Worm (Caenorhabditis elegans) whole organism, L1 larva: ENCODE data around the gene txt-6.

ENCODE experiments used
- C04F5.9 ChIP-seq: sonication (generic microtip); optimal IDR thresholded peaks from 2 replicates; lab custom pipeline; 2016; ENCODE audit warnings: missing genetic modification characterization, missing compliant biosample characterization
- F16B12.6 ChIP-seq: fragments of 150-350 bp; optimal IDR thresholded peaks from 2 replicates; lab custom pipeline; 2014; ENCODE audit warnings: missing biosample characterization, missing genetic modification characterization
- aha-1 ChIP-seq: fragments of 150-350 bp; optimal IDR thresholded peaks from 2 replicates; lab custom pipeline; 2014; ENCODE audit warnings: missing biosample characterization, missing genetic modification characterization
- aly-2 ChIP-seq: fragments of 150-350 bp; optimal IDR thresholded peaks from 2 replicates; lab custom pipeline; 2014; ENCODE audit warnings: missing biosample characterization, missing genetic modification characterization
- blmp-1 ChIP-seq: fragments of 150-350 bp; optimal IDR thresholded peaks from 2 replicates; lab custom pipeline; 2014; ENCODE audit warnings: missing biosample characterization, missing genetic modification characterization
- ceh-8 ChIP-seq: fragments of 200-800 bp; sonication (Bioruptor generic); optimal IDR thresholded peaks from 2 replicates; lab custom pipeline; 2018; ENCODE audit warnings: mild to moderate bottlenecking, missing genetic modification characterization, moderate library complexity, missing compliant biosample characterization
- ceh-82 ChIP-seq, 3 experiments: fragments of 150-350 bp in 1 of 3; sonication (generic microtip) in 2 of 3; optimal IDR thresholded peaks; 2 replicates each; lab custom pipeline; 2014 to 2017; ENCODE audit warnings: missing biosample characterization in 3 of 3, missing genetic modification characterization in 3 of 3
- ceh-88 ChIP-seq: fragments of 200-800 bp; sonication (Bioruptor generic); IDR thresholded peaks from 2 replicates; pipeline ENCODE4 v1.3.6; 2022; ENCODE audit warnings: missing genetic modification characterization, missing compliant biosample characterization
- ceh-90 ChIP-seq: sonication (generic microtip); optimal IDR thresholded peaks from 2 replicates; lab custom pipeline; 2016; ENCODE audit warnings: missing genetic modification characterization, missing compliant biosample characterization
- dpl-1 ChIP-seq, 3 experiments: fragments of 150-350 bp in 2 of 3; sonication (generic microtip) in 1 of 3; optimal IDR thresholded peaks; 2 replicates each; lab custom pipeline; 2014 to 2017; ENCODE audit warnings: missing biosample characterization in 3 of 3, missing genetic modification characterization in 3 of 3, missing genetic modification reagents in 3 of 3
- dsc-1 ChIP-seq: sonication (generic microtip); optimal IDR thresholded peaks from 2 replicates; lab custom pipeline; 2016; ENCODE audit warnings: mild to moderate bottlenecking, missing genetic modification characterization, missing compliant biosample characterization
- efl-1 ChIP-seq, 4 experiments: fragments of 150-350 bp; optimal IDR thresholded peaks in 3 of 4; peaks in 1 of 4; 1 replicate in 1 of 4; 2 replicates in 3 of 4; lab custom pipeline; 2014; ENCODE audit warnings: missing biosample characterization in 2 of 4, missing genetic modification characterization in 2 of 4, missing genetic modification reagents in 2 of 4
- egl-13 ChIP-seq: sonication (generic microtip); optimal IDR thresholded peaks from 2 replicates; lab custom pipeline; 2016; ENCODE audit warnings: missing genotype, missing genetic modification reagents, missing genetic modification characterization, missing compliant biosample characterization
- egl-27 ChIP-seq, 2 experiments: fragments of 150-350 bp in 1 of 2; sonication (generic microtip); optimal IDR thresholded peaks; 3 replicates each; lab custom pipeline; 2017 to 2018; ENCODE audit warnings: missing biosample characterization in 2 of 2, missing genetic modification characterization in 2 of 2, missing genetic modification reagents in 2 of 2
- elt-2 ChIP-seq: sonication (generic microtip); optimal IDR thresholded peaks from 2 replicates; lab custom pipeline; 2016; ENCODE audit warnings: missing genetic modification characterization, mild to moderate bottlenecking, inconsistent platforms, missing compliant biosample characterization, missing genetic modification reagents
- elt-3 ChIP-seq, 6 experiments: fragments of 150-350 bp in 1 of 6; sonication (generic microtip); optimal IDR thresholded peaks; 2 replicates each; lab custom pipeline; 2017 to 2018; ENCODE audit warnings: missing biosample characterization in 6 of 6, missing genetic modification characterization in 6 of 6, inconsistent platforms in 1 of 6
- ets-5 ChIP-seq: fragments of 200-800 bp; sonication (Bioruptor generic); IDR thresholded peaks from 2 replicates; pipeline ENCODE4 v1.3.6; 2022; ENCODE audit warnings: missing genetic modification characterization, missing compliant biosample characterization
- fkh-10 ChIP-seq: sonication (generic microtip); optimal IDR thresholded peaks from 2 replicates; lab custom pipeline; 2017; ENCODE audit warnings: missing biosample characterization, missing genetic modification reagents, missing genetic modification characterization
- fkh-8 ChIP-seq: sonication (generic microtip); optimal IDR thresholded peaks from 2 replicates; lab custom pipeline; 2016; ENCODE audit warnings: mild to moderate bottlenecking, missing genetic modification characterization, missing compliant biosample characterization
- hpl-2 ChIP-seq: fragments of 150-350 bp; optimal IDR thresholded peaks from 2 replicates; lab custom pipeline; 2014; ENCODE audit warnings: missing biosample characterization, missing genetic modification reagents, missing genetic modification characterization
- irx-1 ChIP-seq: sonication (generic microtip); optimal IDR thresholded peaks from 2 replicates; lab custom pipeline; 2016; ENCODE audit warnings: missing genetic modification characterization, missing compliant biosample characterization
- isw-1 ChIP-seq: fragments of 200-800 bp; sonication (Bioruptor generic); IDR thresholded peaks from 2 replicates; pipeline ENCODE4 v1.3.6; 2022; ENCODE audit warnings: missing genetic modification characterization, missing compliant biosample characterization
- jun-1 ChIP-seq: fragments of 150-350 bp; optimal IDR thresholded peaks from 2 replicates; lab custom pipeline; 2014; ENCODE audit warnings: missing biosample characterization, missing genetic modification reagents, missing genetic modification characterization
- lin-13 ChIP-seq: fragments of 150-350 bp; optimal IDR thresholded peaks from 2 replicates; lab custom pipeline; 2014; ENCODE audit warnings: missing biosample characterization, missing genetic modification reagents, missing genetic modification characterization
- lin-35 ChIP-seq, 2 experiments: fragments of 150-350 bp; optimal IDR thresholded peaks; 2 replicates each; lab custom pipeline; 2014; ENCODE audit warnings: missing biosample characterization in 2 of 2, missing genetic modification characterization in 2 of 2, missing genetic modification reagents in 2 of 2
- lin-39 ChIP-seq: fragments of 150-350 bp; optimal IDR thresholded peaks from 2 replicates; lab custom pipeline; 2014; ENCODE audit warnings: missing biosample characterization, missing genetic modification reagents, missing genetic modification characterization
- lsy-2 ChIP-seq, 2 experiments: fragments of 150-350 bp; optimal IDR thresholded peaks; 2 replicates each; lab custom pipeline; 2014; ENCODE audit warnings: missing biosample characterization in 2 of 2, missing genetic modification characterization in 2 of 2
- mdl-1 ChIP-seq, 2 experiments: fragments of 150-350 bp; optimal IDR thresholded peaks; 2 replicates each; lab custom pipeline; 2014 to 2017; ENCODE audit warnings: missing biosample characterization in 2 of 2, missing genetic modification characterization in 2 of 2, inconsistent platforms in 1 of 2
- nhr-11 ChIP-seq: fragments of 150-350 bp; optimal IDR thresholded peaks from 2 replicates; lab custom pipeline; 2014; ENCODE audit warnings: missing biosample characterization, missing genetic modification characterization
- nhr-12 ChIP-seq: sonication (generic microtip); optimal IDR thresholded peaks from 2 replicates; lab custom pipeline; 2017; ENCODE audit warnings: missing biosample characterization, missing genetic modification characterization
- nhr-19 ChIP-seq: fragments of 200-800 bp; sonication (Bioruptor generic); conservative IDR thresholded peaks from 2 replicates; pipeline ENCODE4 v1.3.6; 2022; ENCODE audit warnings: missing genetic modification characterization, missing compliant biosample characterization
- nhr-20 ChIP-seq: sonication (generic microtip); optimal IDR thresholded peaks from 2 replicates; lab custom pipeline; 2016; ENCODE audit warnings: mild to moderate bottlenecking, missing genetic modification characterization, missing compliant biosample characterization
- nhr-237 ChIP-seq: fragments of 150-350 bp; optimal IDR thresholded peaks from 2 replicates; lab custom pipeline; 2014; ENCODE audit warnings: missing biosample characterization, missing genetic modification characterization
- nhr-47 ChIP-seq: sonication (generic microtip); optimal IDR thresholded peaks from 2 replicates; lab custom pipeline; 2016; ENCODE audit warnings: mild to moderate bottlenecking, missing genetic modification characterization, moderate library complexity, missing compliant biosample characterization
- nhr-76 ChIP-seq: sonication (generic microtip); optimal IDR thresholded peaks from 2 replicates; lab custom pipeline; 2017; ENCODE audit warnings: missing biosample characterization, missing genetic modification characterization
- nhr-77 ChIP-seq: fragments of 150-350 bp; optimal IDR thresholded peaks from 2 replicates; lab custom pipeline; 2014; ENCODE audit warnings: missing biosample characterization, missing genetic modification characterization
- nhr-84 ChIP-seq: sonication (generic microtip); optimal IDR thresholded peaks from 2 replicates; lab custom pipeline; 2017; ENCODE audit warnings: missing biosample characterization, missing genetic modification characterization
- nhr-85 ChIP-seq: sonication (generic microtip); peaks from one replicate; lab custom pipeline; 2016; ENCODE audit warnings: missing genetic modification characterization, inconsistent platforms, missing compliant biosample characterization
- pax-3 ChIP-seq: fragments of 200-800 bp; sonication (Bioruptor generic); optimal IDR thresholded peaks from 2 replicates; lab custom pipeline; 2018; ENCODE audit warnings: mild to moderate bottlenecking, missing genetic modification characterization, moderate library complexity, missing compliant biosample characterization
- pqm-1 ChIP-seq: sonication (generic microtip); optimal IDR thresholded peaks from 3 replicates; lab custom pipeline; 2017; ENCODE audit warnings: missing biosample characterization, missing genetic modification characterization
- snu-23 ChIP-seq: sonication (generic microtip); optimal IDR thresholded peaks from 2 replicates; lab custom pipeline; 2016; ENCODE audit warnings: missing genetic modification characterization, missing compliant biosample characterization
- sox-4 ChIP-seq: sonication (generic microtip); optimal IDR thresholded peaks from 2 replicates; lab custom pipeline; 2016; ENCODE audit warnings: missing genetic modification characterization, missing compliant biosample characterization
- sptf-1 ChIP-seq: fragments of 150-350 bp; optimal IDR thresholded peaks from 2 replicates; lab custom pipeline; 2014; ENCODE audit warnings: missing biosample characterization, missing genetic modification characterization
- swsn-7 ChIP-seq: sonication (generic microtip); optimal IDR thresholded peaks from 2 replicates; lab custom pipeline; 2016; ENCODE audit warnings: missing genetic modification characterization, missing compliant biosample characterization
- unc-130 ChIP-seq: fragments of 150-350 bp; optimal IDR thresholded peaks from 2 replicates; lab custom pipeline; 2017; ENCODE audit warnings: missing biosample characterization, missing genetic modification characterization, inconsistent platforms
- unc-86 ChIP-seq: sonication (generic microtip); optimal IDR thresholded peaks from 2 replicates; lab custom pipeline; 2016; ENCODE audit warnings: missing genetic modification characterization, missing compliant biosample characterization
- vab-15 ChIP-seq: sonication (generic microtip); optimal IDR thresholded peaks from 2 replicates; lab custom pipeline; 2017; ENCODE audit warnings: missing genotype, mild to moderate bottlenecking, missing genetic modification characterization, missing compliant biosample characterization
- zag-1 ChIP-seq: fragments of 150-350 bp; optimal IDR thresholded peaks from 2 replicates; lab custom pipeline; 2014; ENCODE audit warnings: missing biosample characterization, missing genetic modification characterization
- ztf-11 ChIP-seq, 2 experiments: sonication (generic microtip); optimal IDR thresholded peaks; 2 replicates each; lab custom pipeline; 2016 to 2017; ENCODE audit warnings: missing genetic modification characterization in 2 of 2, missing biosample characterization in 1 of 2, missing compliant biosample characterization in 1 of 2
- ztf-4 ChIP-seq: fragments of 150-350 bp; optimal IDR thresholded peaks from 2 replicates; lab custom pipeline; 2014; ENCODE audit warnings: missing biosample characterization, missing genetic modification characterization

txt-6 gene

ce11 chrV:4570833-4571232 lies 35.9 kb downstream of the txt-6 start, which contains the start of gene Y61A9LA.3:
Y61A9LA.3 (plus strand) TSS chrV:4571133.
- TF ChIP-seq nhr-76 (tag; lab: Kevin White, UChicago), result no peak
- no peak for TF ChIP-seq ztf-11 (tag; optimal IDR thresholded peaks at IDR 0.05; lab: Kevin White, UChicago)
- TF ChIP-seq ets-5 (GFP tag; lab: Robert Waterston, UW), result no peak
- TF ChIP-seq ceh-82 (tag; optimal IDR thresholded peaks at IDR 0.05; lab: Kevin White, UChicago), result no peak
- TF ChIP-seq irx-1, result no peak
- no peak for TF ChIP-seq egl-27 (tag; optimal IDR thresholded peaks at IDR 0.05; lab: Kevin White, UChicago)

- TF ChIP-seq nhr-77 (tag; lab: Kevin White, UChicago), result no peak
- no peak for TF ChIP-seq ceh-90 (tag; lab: Kevin White, UChicago)
- TF ChIP-seq ceh-88, result no peak
- no peak for TF ChIP-seq ceh-8 (GFP tag; lab: Kevin White, UChicago)
- no peak for TF ChIP-seq nhr-237 (tag; lab: Kevin White, UChicago)
- no peak for TF ChIP-seq lin-13 (GFP tag; lab: Kevin White, UChicago)
- peak; percentile 18 for TF ChIP-seq aly-2
- TF ChIP-seq ztf-4, result no peak
- TF ChIP-seq lin-35 (GFP tag; optimal IDR thresholded peaks at IDR 0.05; lab: Kevin White, UChicago), result peak; percentile 39 to 62
- no peak for TF ChIP-seq lin-39 (tag; lab: Kevin White, UChicago)
- TF ChIP-seq nhr-20, result peak; percentile 20
- TF ChIP-seq elt-3 (tag; optimal IDR thresholded peaks at IDR 0.05; lab: Kevin White, UChicago), result peak in 1 of 6 experiments; percentile 49
- peak; percentile 54 for TF ChIP-seq nhr-47 (tag; lab: Kevin White, UChicago)
- no peak for TF ChIP-seq pqm-1 (tag; lab: Kevin White, UChicago)
- peak; percentile 90 for TF ChIP-seq F16B12.6
- no peak for TF ChIP-seq jun-1 (tag; lab: Kevin White, UChicago)
- TF ChIP-seq ztf-11 (tag; optimal IDR thresholded peaks at IDR 0.05; lab: Kevin White, UChicago), result no peak
- TF ChIP-seq efl-1 (optimal IDR thresholded peaks at IDR 0.05; lab: Kevin White, UChicago), result peak; percentile 27 to 54
- TF ChIP-seq efl-1 (GFP tag; optimal IDR thresholded peaks at IDR 0.05 in 1 of 2; lab: Kevin White, UChicago), result peak; percentile 55 to 87
- peak; percentile 67 for TF ChIP-seq snu-23
- TF ChIP-seq dpl-1 (GFP tag; optimal IDR thresholded peaks at IDR 0.05; lab: Kevin White, UChicago), result peak; percentile 42 to 57 (median 54)
- no peak for TF ChIP-seq C04F5.9
- TF ChIP-seq ets-5 (GFP tag; lab: Robert Waterston, UW), result no peak
- peak; percentile 83 for TF ChIP-seq blmp-1
- no peak for TF ChIP-seq sptf-1 (tag; lab: Kevin White, UChicago)
- no peak for TF ChIP-seq isw-1 (GFP tag; lab: Robert Waterston, UW)
- TF ChIP-seq hpl-2 (GFP tag; lab: Kevin White, UChicago), result no peak
- no peak for TF ChIP-seq unc-130 (tag; lab: Kevin White, UChicago)
- TF ChIP-seq sox-4, result no peak
- peak; percentile 22 for TF ChIP-seq egl-13
- TF ChIP-seq irx-1, result no peak
- TF ChIP-seq nhr-85 (tag; lab: Kevin White, UChicago), result peak; percentile 40
- TF ChIP-seq nhr-11 (tag; lab: Kevin White, UChicago), result no peak
- TF ChIP-seq elt-2, result no peak
- no peak for TF ChIP-seq zag-1 (tag; lab: Kevin White, UChicago)
- TF ChIP-seq fkh-8 (tag; lab: Kevin White, UChicago), result no peak
- TF ChIP-seq aha-1 (tag; lab: Kevin White, UChicago), result no peak
- TF ChIP-seq vab-15 (tag; lab: Kevin White, UChicago), result no peak
- no peak; the same call in 1 of the 2 replicates for TF ChIP-seq nhr-19 (GFP tag; lab: Robert Waterston, UW)
- TF ChIP-seq mdl-1 (tag; optimal IDR thresholded peaks at IDR 0.05; lab: Kevin White, UChicago), result peak in 1 of 2 experiments; percentile 55
- no peak for TF ChIP-seq fkh-10 (GFP tag; lab: Kevin White, UChicago)
- TF ChIP-seq unc-86 (tag; lab: Kevin White, UChicago), result no peak
- peak; percentile 22 for TF ChIP-seq dsc-1
- peak; percentile 58 to 63 for TF ChIP-seq lsy-2 (tag; optimal IDR thresholded peaks at IDR 0.05; lab: Kevin White, UChicago)
- TF ChIP-seq nhr-84, result no peak
- peak; percentile 17 for TF ChIP-seq swsn-7 (tag; lab: Kevin White, UChicago)
- TF ChIP-seq nhr-12 (tag; lab: Kevin White, UChicago), result no peak
- peak in 1 of 3 experiments; percentile 8 for TF ChIP-seq ceh-82 (tag; optimal IDR thresholded peaks at IDR 0.05; lab: Kevin White, UChicago)
- TF ChIP-seq pax-3 (tag; lab: Kevin White, UChicago), result no peak
Measured at ce11 chrV:4569999-4570627, 36.6 kb downstream of the txt-6 start, which contains the start of gene sut-2. sut-2 (minus strand) TSS chrV:4570049.
